Worm (Caenorhabditis elegans) whole organism, early embryonic: ENCODE results near the gene C44B12.3.

ENCODE experiments used
- F13C5.2 ChIP-seq: sonication (generic microtip); optimal IDR thresholded peaks from 2 replicates; lab custom pipeline; 2017; ENCODE audit warnings: mild to moderate bottlenecking, missing genetic modification characterization, inconsistent platforms, missing compliant biosample characterization
- ama-1 ChIP-seq: fragments of 150-350 bp; optimal IDR thresholded peaks from 2 replicates; lab custom pipeline; 2014
- ceh-13 ChIP-seq: fragments of 200-800 bp; sonication (Bioruptor generic); optimal IDR thresholded peaks from 2 replicates; lab custom pipeline; 2018; ENCODE audit warnings: mild to moderate bottlenecking, missing genetic modification characterization, missing compliant biosample characterization
- ceh-36 ChIP-seq: sonication (generic microtip); optimal IDR thresholded peaks from 2 replicates; lab custom pipeline; 2016; ENCODE audit warnings: missing genetic modification characterization, inconsistent platforms, missing compliant biosample characterization
- ets-7 ChIP-seq: sonication (generic microtip); optimal IDR thresholded peaks from 2 replicates; lab custom pipeline; 2016; ENCODE audit warnings: missing genotype, missing genetic modification characterization, missing compliant biosample characterization
- pes-1 ChIP-seq: fragments of 200-800 bp; sonication (Bioruptor generic); IDR thresholded peaks from 2 replicates; pipeline ENCODE4 v1.3.6; 2022; ENCODE audit warnings: missing genetic modification reagents, missing genetic modification characterization, missing compliant biosample characterization
- scrt-1 ChIP-seq: fragments of 200-800 bp; sonication (Bioruptor generic); IDR thresholded peaks from 2 replicates; pipeline ENCODE4 v1.3.6; 2022; ENCODE audit warnings: missing genetic modification characterization, missing compliant biosample characterization
- sea-1 ChIP-seq: fragments of 200-800 bp; sonication (Bioruptor generic); conservative IDR thresholded peaks from 2 replicates; pipeline ENCODE4 v1.3.6; 2022; ENCODE audit warnings: missing genetic modification characterization, missing compliant biosample characterization
- tra-4 ChIP-seq: sonication (generic microtip); optimal IDR thresholded peaks from 2 replicates; lab custom pipeline; 2017; ENCODE audit warnings: missing genetic modification characterization, missing compliant biosample characterization

ce11 chrIV:1055734-1056133 lies 48.8 kb upstream of the C44B12.3 start:
- TF ChIP-seq ets-7 (tag; lab: Kevin White, UChicago) (no peak), ceh-36 (tag; lab: Kevin White, UChicago) (no peak), tra-4 (tag; lab: Kevin White, UChicago) (no peak), F13C5.2 (tag; lab: Kevin White, UChicago) (no peak), ama-1 (lab: Kevin White, UChicago) (no peak), sea-1 (no peak), scrt-1 (GFP tag; lab: Robert Waterston, UW) (no peak), ceh-13 (no peak), pes-1 (no peak)
